Fruit fly (Drosophila melanogaster): ENCODE data around the gene msl-1.

The msl-1 gene

DNA sequence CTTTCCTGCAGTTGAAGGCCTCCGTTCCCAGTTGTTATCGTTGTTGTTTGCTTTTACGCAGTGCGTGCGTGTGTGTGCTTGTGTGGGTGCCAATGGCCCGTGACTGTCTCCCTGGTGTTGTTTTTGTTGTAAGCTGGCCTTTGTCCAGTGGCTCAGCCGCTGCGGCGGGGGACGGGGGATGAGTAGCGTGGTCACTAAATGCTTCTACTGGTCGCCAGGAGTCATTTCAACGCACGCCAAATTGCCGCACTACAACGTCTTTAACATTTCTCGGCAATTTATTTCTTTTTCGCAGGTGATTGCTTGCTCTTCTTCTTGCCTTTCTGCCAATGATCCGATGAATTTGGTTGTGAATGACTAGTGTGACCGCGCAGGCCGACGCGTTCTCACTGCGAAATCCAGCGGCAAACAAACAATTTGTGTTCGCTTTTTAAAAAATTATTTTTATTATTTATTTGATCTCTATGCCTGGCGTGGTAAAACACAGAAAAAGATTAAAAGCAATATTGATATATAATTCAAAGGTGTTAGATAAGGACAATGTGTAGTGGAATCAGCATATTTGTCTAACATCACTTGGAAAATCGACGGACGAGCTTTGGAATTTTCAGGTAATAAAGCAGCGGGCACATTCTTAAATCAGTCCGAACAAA, 19.8 kb upstream of the msl-1 start, which contains the start of the genes Faf2 and Grip71 (continued):
- no peak for TF ChIP-seq CG7745 (tag; optimal IDR thresholded peaks at IDR 0.05)
- peak; percentile 42 for TF ChIP-seq run (tag; optimal IDR thresholded peaks at IDR 0.05)
- peak; percentile 87 for TF ChIP-seq CG13123 (GFP tag; optimal IDR thresholded peaks at IDR 0.05)
- peak; percentile 93 for TF ChIP-seq ap (GFP tag; IDR thresholded peaks at IDR 0.05)
- peak; percentile 66 for TF ChIP-seq knrl (GFP tag; IDR thresholded peaks at IDR 0.05; ENCODE audit: partially characterized antibody)
- peak; percentile 87 for TF ChIP-seq CG8944 (GFP tag; optimal IDR thresholded peaks at IDR 0.05)
- peak; percentile 93 for TF ChIP-seq CG18764 (GFP tag; optimal IDR thresholded peaks at IDR 0.05)
- peak; percentile 82 for TF ChIP-seq CG12769 (tag; optimal IDR thresholded peaks at IDR 0.05)
- TF ChIP-seq CG7839 (tag; optimal IDR thresholded peaks at IDR 0.05) = peak; percentile 92
- TF ChIP-seq lilli (GFP tag; optimal IDR thresholded peaks at IDR 0.05) = peak; percentile 96
- TF ChIP-seq Vsx1 (GFP tag; optimal IDR thresholded peaks at IDR 0.05) = peak; percentile 61
- TF ChIP-seq pan (optimal IDR thresholded peaks at IDR 0.05) = no peak
- TF ChIP-seq pan (GFP tag; optimal IDR thresholded peaks at IDR 0.05 in 1 of 2, IDR thresholded peaks at IDR 0.05 in 1 of 2) = peak in 1 of 2 experiments; percentile 95
- TF ChIP-seq Spps (tag; optimal IDR thresholded peaks at IDR 0.05) = peak; percentile 76
- TF ChIP-seq kah (GFP tag; optimal IDR thresholded peaks at IDR 0.05) = peak; percentile 13
- peak; percentile 86 for TF ChIP-seq Blimp-1 (GFP tag; optimal IDR thresholded peaks at IDR 0.05)
- TF ChIP-seq CG6689 (GFP tag; IDR thresholded peaks at IDR 0.05) = peak; percentile 95
- peak; percentile 95 for TF ChIP-seq CG17361 (GFP tag; IDR thresholded peaks at IDR 0.05)
- TF ChIP-seq Ets65A (GFP tag) = peak; percentile 99
- peak; percentile 93 for TF ChIP-seq wdn (GFP tag; IDR thresholded peaks at IDR 0.05)
- peak; percentile 96 for TF ChIP-seq CG11093 (GFP tag; IDR thresholded peaks at IDR 0.05)
- TF ChIP-seq CoRest (tag; optimal IDR thresholded peaks at IDR 0.05) = peak; percentile 96
- peak; percentile 91 for TF ChIP-seq Mad (GFP tag; optimal IDR thresholded peaks at IDR 0.05)
- TF ChIP-seq gcm (GFP tag; optimal IDR thresholded peaks at IDR 0.05) = peak; percentile 59
- TF ChIP-seq toy (GFP tag; IDR thresholded peaks at IDR 0.05) = peak; percentile 64; the same call in 1 of the 2 replicates
- peak; percentile 7 for TF ChIP-seq pros (GFP tag; optimal IDR thresholded peaks at IDR 0.05)
- TF ChIP-seq Scr (GFP tag; IDR thresholded peaks at IDR 0.05; ENCODE audit: partially characterized antibody) = peak; percentile 57
- peak; percentile 85 for TF ChIP-seq trh (GFP tag; optimal IDR thresholded peaks at IDR 0.05)
- TF ChIP-seq Lim3 (GFP tag; IDR thresholded peaks at IDR 0.05) = peak; percentile 76
- TF ChIP-seq CG15011 (GFP tag; optimal IDR thresholded peaks at IDR 0.05) = peak; percentile 56
- peak; percentile 81 for TF ChIP-seq twi (tag; optimal IDR thresholded peaks at IDR 0.05)
- no peak for TF ChIP-seq wek (GFP tag; optimal IDR thresholded peaks at IDR 0.05)
- TF ChIP-seq CG2116 (GFP tag; optimal IDR thresholded peaks at IDR 0.05) = peak; percentile 77
- no peak for TF ChIP-seq CG2129 (GFP tag; IDR thresholded peaks at IDR 0.05; ENCODE audit: partially characterized antibody)
- peak; percentile 71; the same call in 1 of the 2 replicates for TF ChIP-seq CkIIα-i1 (GFP tag; IDR thresholded peaks at IDR 0.05)
- TF ChIP-seq CG14014 (GFP tag; IDR thresholded peaks at IDR 0.05) = peak; percentile 95
- peak; percentile 65 for TF ChIP-seq gro (GFP tag; optimal IDR thresholded peaks at IDR 0.05)
- TF ChIP-seq jing (GFP tag; optimal IDR thresholded peaks at IDR 0.05) = peak; percentile 85
- peak; percentile 98 for TF ChIP-seq sisA (GFP tag; IDR thresholded peaks at IDR 0.05)
- TF ChIP-seq insv (GFP tag; optimal IDR thresholded peaks at IDR 0.05) = peak in 1 of 2 experiments; percentile 59
- TF ChIP-seq CG31441 (GFP tag; IDR thresholded peaks at IDR 0.05) = peak; percentile 90
- peak; percentile 96 for TF ChIP-seq CG2712 (tag; optimal IDR thresholded peaks at IDR 0.05)
- TF ChIP-seq fd102C (GFP tag; optimal IDR thresholded peaks at IDR 0.05) = no peak
- TF ChIP-seq stc (GFP tag; IDR thresholded peaks at IDR 0.05) = peak; percentile 91
- TF ChIP-seq unpg (GFP tag; optimal IDR thresholded peaks at IDR 0.05) = peak; percentile 93
- TF ChIP-seq slou (GFP tag; optimal IDR thresholded peaks at IDR 0.05) = peak; percentile 89
- TF ChIP-seq CG3281 (GFP tag; optimal IDR thresholded peaks at IDR 0.05) = peak; percentile 75
